Fruit fly (Drosophila melanogaster) whole organism, embryonic: Measurements from ENCODE around the gene CG7607.
A peak's percentile ranks its signal among the peaks of the same experiment; 100 is the strongest.

Experiments used
- CG10274 ChIP-seq: fragments of 200-800 bp; sonication (Bioruptor generic); optimal IDR thresholded peaks from 3 replicates; lab custom pipeline; 2017; ENCODE audit warnings: missing biosample characterization, mild to moderate bottlenecking, missing genetic modification characterization
- CG11696 ChIP-seq: fragments of 200-800 bp; sonication (Bioruptor generic); IDR thresholded peaks from 2 replicates; pipeline ENCODE4 v1.3.6; 2022; ENCODE audit warnings: missing biosample characterization, missing genetic modification characterization
- CG12391 ChIP-seq: fragments of 200-800 bp; sonication (Bioruptor generic); optimal IDR thresholded peaks from 3 replicates; lab custom pipeline; 2018; ENCODE audit warnings: missing biosample characterization, mild to moderate bottlenecking, missing genetic modification characterization, moderate library complexity
- CG13894 ChIP-seq: fragments of 200-800 bp; sonication (Bioruptor generic); optimal IDR thresholded peaks from 3 replicates; lab custom pipeline; 2018; ENCODE audit warnings: missing biosample characterization, mild to moderate bottlenecking, missing genetic modification characterization, moderate library complexity
- CG1602 ChIP-seq: fragments of 200-800 bp; sonication (Bioruptor generic); optimal IDR thresholded peaks from 3 replicates; lab custom pipeline; 2016; ENCODE audit warnings: missing biosample characterization, missing genetic modification characterization
- CG1603 ChIP-seq: fragments of 200-800 bp; sonication (Bioruptor generic); optimal IDR thresholded peaks from 2 replicates; lab custom pipeline; 2019; ENCODE audit warnings: missing biosample characterization, mild to moderate bottlenecking, missing genetic modification characterization, moderate library complexity
- CG16779 ChIP-seq: fragments of 200-800 bp; sonication (Bioruptor generic); IDR thresholded peaks from 2 replicates; pipeline ENCODE4 v1.3.6; 2022; ENCODE audit warnings: missing biosample characterization, missing genetic modification characterization
- CG1792 ChIP-seq: fragments of 200-800 bp; sonication (Bioruptor generic); optimal IDR thresholded peaks from 2 replicates; lab custom pipeline; 2016; ENCODE audit warnings: missing biosample characterization, missing genetic modification characterization
- CG30431 ChIP-seq: fragments of 200-800 bp; sonication (Bioruptor generic); optimal IDR thresholded peaks from 2 replicates; lab custom pipeline; 2017; ENCODE audit warnings: missing biosample characterization, missing genetic modification characterization
- CG31388 ChIP-seq: fragments of 200-800 bp; sonication (Bioruptor generic); optimal IDR thresholded peaks from 2 replicates; lab custom pipeline; 2016; ENCODE audit warnings: missing biosample characterization, missing genetic modification characterization
- CG8388 ChIP-seq: fragments of 200-800 bp; sonication (Bioruptor generic); optimal IDR thresholded peaks from 2 replicates; lab custom pipeline; 2019; ENCODE audit warnings: missing biosample characterization, mild to moderate bottlenecking, missing genetic modification characterization, moderate library complexity
- CG9727 ChIP-seq: fragments of 200-800 bp; sonication (Bioruptor generic); optimal IDR thresholded peaks from 3 replicates; lab custom pipeline; 2017; ENCODE audit warnings: missing biosample characterization, mild to moderate bottlenecking, missing genetic modification characterization
- Camta ChIP-seq: fragments of 200-800 bp; sonication (Bioruptor generic); optimal IDR thresholded peaks from 2 replicates; lab custom pipeline; 2016; ENCODE audit warnings: missing biosample characterization, missing genetic modification characterization
- D ChIP-seq, 2 experiments: fragments of 200-800 bp in 1 of 2; fragments of >200 bp in 1 of 2; sonication (Bioruptor generic) in 1 of 2; optimal IDR thresholded peaks; 2 replicates in 1 of 2; 3 replicates in 1 of 2; lab custom pipeline; 2017; ENCODE audit warnings: mild to moderate bottlenecking in 1 of 2, missing biosample characterization in 1 of 2, missing genetic modification characterization in 1 of 2, missing genetic modification reagents in 1 of 2
- HLHmδ ChIP-seq: fragments of 200-800 bp; sonication (Bioruptor generic); optimal IDR thresholded peaks from 2 replicates; lab custom pipeline; 2018; ENCODE audit warnings: missing biosample characterization, mild to moderate bottlenecking, missing genetic modification characterization, moderate library complexity
- Hey ChIP-seq: fragments of 200-800 bp; sonication (Bioruptor generic); optimal IDR thresholded peaks from 3 replicates; lab custom pipeline; 2018; ENCODE audit warnings: missing biosample characterization, mild to moderate bottlenecking, missing genetic modification characterization
- Kr ChIP-seq: fragments of 200-800 bp; sonication (Bioruptor generic); optimal IDR thresholded peaks from 2 replicates; lab custom pipeline; 2017; ENCODE audit warnings: missing biosample characterization, mild to moderate bottlenecking, missing genetic modification characterization
- Med ChIP-seq: fragments of 200-800 bp; sonication (Bioruptor generic); peaks from one replicate; lab custom pipeline; 2016; ENCODE audit warnings: missing biosample characterization, missing genetic modification characterization, mild to moderate bottlenecking, inconsistent platforms, moderate library complexity
- YL-1 ChIP-seq: fragments of 200-800 bp; sonication (Bioruptor generic); optimal IDR thresholded peaks from 3 replicates; lab custom pipeline; 2017; ENCODE audit warnings: missing biosample characterization, mild to moderate bottlenecking, missing genetic modification characterization
- abd-A ChIP-seq: fragments of 200-800 bp; sonication (Bioruptor generic); optimal IDR thresholded peaks from 3 replicates; lab custom pipeline; 2019; ENCODE audit warnings: missing biosample characterization, mild to moderate bottlenecking, missing genetic modification characterization, moderate library complexity
- amos ChIP-seq: fragments of 200-800 bp; sonication (Bioruptor generic); IDR thresholded peaks from 2 replicates; pipeline ENCODE4 v1.3.6; 2022; ENCODE audit warnings: missing biosample characterization, missing genetic modification characterization; ENCODE audit not compliant: partially characterized antibody
- chinmo ChIP-seq: fragments of 200-800 bp; sonication (Bioruptor generic); IDR thresholded peaks from 4 replicates; pipeline ENCODE4 v1.3.6; 2022; ENCODE audit warnings: missing biosample characterization, missing genetic modification characterization; ENCODE audit not compliant: partially characterized antibody
- crol ChIP-seq: fragments of 200-800 bp; sonication (Bioruptor generic); IDR thresholded peaks from 2 replicates; pipeline ENCODE4 v1.3.6; 2022; ENCODE audit warnings: missing biosample characterization, missing genetic modification characterization
- dm ChIP-seq: fragments of 200-800 bp; sonication (Bioruptor generic); optimal IDR thresholded peaks from 3 replicates; lab custom pipeline; 2016; ENCODE audit warnings: missing biosample characterization, missing genetic modification characterization
- gcm ChIP-seq: fragments of 200-800 bp; sonication (Bioruptor generic); optimal IDR thresholded peaks from 2 replicates; lab custom pipeline; 2019; ENCODE audit warnings: missing biosample characterization, mild to moderate bottlenecking, missing genetic modification characterization, moderate library complexity
- kni ChIP-seq: fragments of 200-800 bp; sonication (Bioruptor generic); optimal IDR thresholded peaks from 3 replicates; lab custom pipeline; 2017; ENCODE audit warnings: mild to moderate bottlenecking, missing biosample characterization, missing genetic modification reagents, missing genetic modification characterization
- pfk ChIP-seq: fragments of 200-800 bp; sonication (Bioruptor generic); optimal IDR thresholded peaks from 2 replicates; lab custom pipeline; 2018; ENCODE audit warnings: missing biosample characterization, mild to moderate bottlenecking, missing genetic modification characterization, moderate library complexity
- pros ChIP-seq: fragments of 200-800 bp; sonication (Bioruptor generic); optimal IDR thresholded peaks from 3 replicates; lab custom pipeline; 2019; ENCODE audit warnings: missing biosample characterization, mild to moderate bottlenecking, missing genetic modification characterization, moderate library complexity
- tll ChIP-seq, 2 experiments: fragments of 200-800 bp in 1 of 2; fragments of >200 bp in 1 of 2; sonication (Bioruptor generic) in 1 of 2; optimal IDR thresholded peaks; 2 replicates each; lab custom pipeline; 2017 to 2019; ENCODE audit warnings: missing biosample characterization in 2 of 2, missing genetic modification characterization in 2 of 2, mild to moderate bottlenecking in 1 of 2, moderate library complexity in 1 of 2
- trh ChIP-seq: fragments of 200-800 bp; sonication (Bioruptor generic); optimal IDR thresholded peaks from 2 replicates; lab custom pipeline; 2016; ENCODE audit warnings: missing biosample characterization, missing genetic modification characterization
- twi ChIP-seq: fragments of 200-800 bp; optimal IDR thresholded peaks from 2 replicates; lab custom pipeline; 2019; ENCODE audit warnings: missing biosample characterization, mild to moderate bottlenecking, missing genetic modification characterization, moderate library complexity
- z ChIP-seq: fragments of 200-800 bp; sonication (Bioruptor generic); IDR thresholded peaks from 3 replicates; pipeline ENCODE4 v1.3.6; 2022; ENCODE audit warnings: missing biosample characterization, missing genetic modification characterization
- zen ChIP-seq: fragments of 200-800 bp; sonication (Bioruptor generic); optimal IDR thresholded peaks from 3 replicates; lab custom pipeline; 2018; ENCODE audit warnings: missing biosample characterization, mild to moderate bottlenecking, missing genetic modification characterization, moderate library complexity
- zf30C ChIP-seq: fragments of 200-800 bp; sonication (Bioruptor generic); optimal IDR thresholded peaks from 3 replicates; lab custom pipeline; 2018; ENCODE audit warnings: missing biosample characterization, mild to moderate bottlenecking, missing genetic modification characterization

The CG7607 gene

dm6 chr3L:11243292-11243670, 43.9 kb downstream of the CG7607 start (continued):
- peak in 1 of 2 experiments; percentile 86 for TF ChIP-seq tll (GFP tag; optimal IDR thresholded peaks at IDR 0.05; lab: Kevin White, UChicago)
- TF ChIP-seq, all 482 proteins: peak for 8

DNA sequence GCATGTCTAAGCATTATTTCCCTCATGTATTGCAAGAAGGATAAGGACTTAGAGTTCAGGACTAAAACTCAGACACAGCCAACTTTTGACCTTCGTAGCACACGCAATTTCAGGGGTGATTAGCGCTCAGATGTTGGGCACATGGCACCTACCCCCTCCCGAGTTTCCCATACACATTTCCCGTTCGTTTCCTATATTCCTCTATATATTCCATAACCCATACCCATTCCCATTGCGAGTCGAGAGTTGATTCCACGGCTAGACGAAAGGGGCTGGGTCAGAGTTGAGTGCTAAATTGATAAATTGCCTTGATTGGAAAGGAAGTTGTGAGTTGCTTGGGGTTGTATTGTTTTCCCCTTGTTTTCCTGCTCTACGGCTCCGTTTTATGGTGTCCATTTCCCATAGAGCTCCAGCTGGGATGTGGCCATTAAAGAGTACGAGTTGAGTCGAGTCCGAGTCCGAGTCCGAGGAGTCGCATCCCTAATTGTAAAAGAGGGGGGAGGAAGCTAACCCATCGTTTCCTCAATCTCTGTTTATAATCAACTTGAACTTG, 44.7 kb downstream of the CG7607 start:
- TF ChIP-seq D (optimal IDR thresholded peaks at IDR 0.05; lab: Kevin White, UChicago) (peak; percentile 69), D (GFP tag; optimal IDR thresholded peaks at IDR 0.05; lab: Kevin White, UChicago) (no peak), CG10274 (GFP tag; lab: Kevin White, UChicago) (no peak), HLHmδ (GFP tag; lab: Kevin White, UChicago) (no peak), CG16779 (GFP tag; lab: Robert Waterston, UW) (no peak), CG1792 (GFP tag; lab: Kevin White, UChicago) (no peak), CG30431 (no peak), Hey (tag; lab: Kevin White, UChicago) (no peak), Kr (GFP tag; lab: Kevin White, UChicago) (peak; percentile 45), pros (peak; percentile 92), gcm (no peak), crol (GFP tag; lab: Robert Waterston, UW) (0 out of 2 replicates have a peak, but pooled peaks have one; percentile 17), zen (tag; lab: Kevin White, UChicago) (peak; percentile 30), Camta (no peak), chinmo (GFP tag; lab: Robert Waterston, UW) (0 out of 4 replicates have a peak, but pooled peaks have one; percentile 12), twi (tag; lab: Kevin White, UChicago) (peak; percentile 98), CG13894 (tag; lab: Kevin White, UChicago) (peak; percentile 89), z (GFP tag; lab: Robert Waterston, UW) (peak; percentile 78; the same call in 2 of the 3 replicates), kni (GFP tag; lab: Kevin White, UChicago) (peak; percentile 36), CG1603 (tag; lab: Kevin White, UChicago) (no peak), amos (GFP tag; lab: Robert Waterston, UW) (no peak), pfk (GFP tag; lab: Kevin White, UChicago) (peak; percentile 54), CG9727 (GFP tag; lab: Kevin White, UChicago) (peak; percentile 16), CG1602 (GFP tag; lab: Kevin White, UChicago) (no peak), trh (GFP tag; lab: Kevin White, UChicago) (no peak), CG11696 (GFP tag; lab: Robert Waterston, UW) (no peak), abd-A (tag; lab: Kevin White, UChicago) (peak; percentile 18), Med (GFP tag; lab: Kevin White, UChicago) (peak; percentile 35), CG8388 (peak; percentile 5), zf30C (GFP tag; lab: Kevin White, UChicago) (peak; percentile 17), YL-1 (GFP tag; lab: Kevin White, UChicago) (no peak), dm (GFP tag; lab: Kevin White, UChicago) (no peak), CG12391 (tag; lab: Kevin White, UChicago) (peak; percentile 9), CG31388 (GFP tag; lab: Kevin White, UChicago) (no peak)
- TF ChIP-seq, all 482 proteins: peak for 17
